Worm (Caenorhabditis elegans): ENCODE results near the gene F32D8.3.

F32D8.3 gene

ce11 chrV:10897172-10897571 is 10.5 kb downstream of the F32D8.3 start:
- TF ChIP-seq fkh-10 (GFP tag; optimal IDR thresholded peaks at IDR 0.05) = peak; percentile 95
- TF ChIP-seq zfp-2 (tag; optimal IDR thresholded peaks at IDR 0.05) = peak; percentile 94
- peak; percentile 67 to 94 for TF ChIP-seq hif-1 (tag; optimal IDR thresholded peaks at IDR 0.05)
- TF ChIP-seq mxl-3 (GFP tag; optimal IDR thresholded peaks at IDR 0.05) = peak; percentile 97
- peak; percentile 97 for TF ChIP-seq lin-1 (GFP tag; IDR thresholded peaks at IDR 0.05)
- peak; percentile 96 for TF ChIP-seq nhr-48 (tag; optimal IDR thresholded peaks at IDR 0.05)
- TF ChIP-seq mes-2 (tag; optimal IDR thresholded peaks at IDR 0.05; ENCODE audit: poor library complexity, severe bottlenecking) = peak; percentile 99
- TF ChIP-seq dmd-9 (GFP tag; IDR thresholded peaks at IDR 0.05) = peak; percentile 84
- TF ChIP-seq ceh-44 (GFP tag; IDR thresholded peaks at IDR 0.05) = peak; percentile 88
- peak; percentile 84 to 88 for TF ChIP-seq madf-5 (GFP tag; IDR thresholded peaks at IDR 0.05)
- TF ChIP-seq nhr-76 (tag; optimal IDR thresholded peaks at IDR 0.05) = peak; percentile 70
- no peak for TF ChIP-seq ceh-82 (tag; optimal IDR thresholded peaks at IDR 0.05)
- TF ChIP-seq daf-12 (tag; optimal IDR thresholded peaks at IDR 0.05) = no peak
- TF ChIP-seq lsy-2 (tag; optimal IDR thresholded peaks at IDR 0.05) = peak; percentile 93 to 98
- TF ChIP-seq D1046.2 (GFP tag; IDR thresholded peaks at IDR 0.05) = peak; percentile 96
- peak; percentile 13 for TF ChIP-seq unc-39 (tag; optimal IDR thresholded peaks at IDR 0.05)
- peak; percentile 94 for TF ChIP-seq spr-3 (GFP tag; optimal IDR thresholded peaks at IDR 0.05)
- TF ChIP-seq attf-4 (tag; optimal IDR thresholded peaks at IDR 0.05) = peak; percentile 39
- TF ChIP-seq dmd-8 (GFP tag; IDR thresholded peaks at IDR 0.05) = no peak
- peak; percentile 80 for TF ChIP-seq nhr-237 (tag; optimal IDR thresholded peaks at IDR 0.05)
- TF ChIP-seq Y75B8A.6 (GFP tag; IDR thresholded peaks at IDR 0.05) = peak; percentile 98
- peak; percentile 98 for TF ChIP-seq nhr-77 (tag; optimal IDR thresholded peaks at IDR 0.05)
- peak; percentile 22 for TF ChIP-seq ztf-11 (tag; optimal IDR thresholded peaks at IDR 0.05)
- peak; percentile 96 for TF ChIP-seq arid-1 (GFP tag; conservative IDR thresholded peaks at IDR 0.05)
- peak; percentile 99 for TF ChIP-seq mep-1 (tag; optimal IDR thresholded peaks at IDR 0.05)
- TF ChIP-seq hlh-11 (tag; optimal IDR thresholded peaks at IDR 0.05) = peak; percentile 99
- peak; percentile 88; the same call in 1 of the 2 replicates for TF ChIP-seq daf-19 (GFP tag; conservative IDR thresholded peaks at IDR 0.05)
- TF ChIP-seq dve-1 (tag; optimal IDR thresholded peaks at IDR 0.05; ENCODE audit: insufficient read depth) = peak; percentile 99
- peak; percentile 97 for TF ChIP-seq unc-130 (GFP tag; optimal IDR thresholded peaks at IDR 0.05)
- TF ChIP-seq duxl-1 (tag; optimal IDR thresholded peaks at IDR 0.05; ENCODE audit: poor library complexity) = peak; percentile 96
- TF ChIP-seq zag-1 (tag; optimal IDR thresholded peaks at IDR 0.05) = peak; percentile 84
- TF ChIP-seq F44E2.7 (GFP tag; IDR thresholded peaks at IDR 0.05) = 0 out of 2 replicates have a peak, but pooled peaks have one; percentile 35
- TF ChIP-seq T20F7.1 (GFP tag; optimal IDR thresholded peaks at IDR 0.05) = peak; percentile 94
- peak; percentile 94 for TF ChIP-seq F37D6.2 (tag; optimal IDR thresholded peaks at IDR 0.05)
- TF ChIP-seq lin-39 (tag; optimal IDR thresholded peaks at IDR 0.05) = no peak
- peak; percentile 98 for TF ChIP-seq rbr-2 (tag; optimal IDR thresholded peaks at IDR 0.05)
- TF ChIP-seq tra-1 (GFP tag; IDR thresholded peaks at IDR 0.05) = peak; percentile 98
- peak; percentile 88 for TF ChIP-seq lin-29 (GFP tag; IDR thresholded peaks at IDR 0.05)
- no peak for TF ChIP-seq Y105C5A.15 (GFP tag; IDR thresholded peaks at IDR 0.05)
- TF ChIP-seq zip-2 (tag; optimal IDR thresholded peaks at IDR 0.05) = peak; percentile 91
- peak; percentile 97 for TF ChIP-seq nhr-41 (GFP tag; IDR thresholded peaks at IDR 0.05)
- peak; percentile 98 for TF ChIP-seq nhr-102 (tag; optimal IDR thresholded peaks at IDR 0.05)
- peak; percentile 67 for TF ChIP-seq lir-3 (tag; optimal IDR thresholded peaks at IDR 0.05)
- peak; percentile 75 for TF ChIP-seq ama-1 (optimal IDR thresholded peaks at IDR 0.05)
- TF ChIP-seq skn-1 (tag; optimal IDR thresholded peaks at IDR 0.05) = peak; percentile 74
- TF ChIP-seq ces-1 (GFP tag; optimal IDR thresholded peaks at IDR 0.05) = peak; percentile 66
- peak; percentile 100 for TF ChIP-seq dpl-1 (GFP tag; optimal IDR thresholded peaks at IDR 0.05)
- peak; percentile 97 for TF ChIP-seq nhr-42 (GFP tag; IDR thresholded peaks at IDR 0.05)
- peak; percentile 99 for TF ChIP-seq ceh-20 (GFP tag; IDR thresholded peaks at IDR 0.05)
- peak; percentile 98 for TF ChIP-seq lin-38 (GFP tag; IDR thresholded peaks at IDR 0.05)
- peak; percentile 49 for TF ChIP-seq gei-8 (GFP tag; optimal IDR thresholded peaks at IDR 0.05)
- TF ChIP-seq tag-97 (GFP tag; IDR thresholded peaks at IDR 0.05) = 0 out of 2 replicates have a peak, but pooled peaks have one; percentile 79
